Worm (Caenorhabditis elegans): ENCODE data around the gene madf-9.
A peak's percentile ranks its signal among the peaks of the same experiment; 100 is the strongest.

madf-9 gene

DNA sequence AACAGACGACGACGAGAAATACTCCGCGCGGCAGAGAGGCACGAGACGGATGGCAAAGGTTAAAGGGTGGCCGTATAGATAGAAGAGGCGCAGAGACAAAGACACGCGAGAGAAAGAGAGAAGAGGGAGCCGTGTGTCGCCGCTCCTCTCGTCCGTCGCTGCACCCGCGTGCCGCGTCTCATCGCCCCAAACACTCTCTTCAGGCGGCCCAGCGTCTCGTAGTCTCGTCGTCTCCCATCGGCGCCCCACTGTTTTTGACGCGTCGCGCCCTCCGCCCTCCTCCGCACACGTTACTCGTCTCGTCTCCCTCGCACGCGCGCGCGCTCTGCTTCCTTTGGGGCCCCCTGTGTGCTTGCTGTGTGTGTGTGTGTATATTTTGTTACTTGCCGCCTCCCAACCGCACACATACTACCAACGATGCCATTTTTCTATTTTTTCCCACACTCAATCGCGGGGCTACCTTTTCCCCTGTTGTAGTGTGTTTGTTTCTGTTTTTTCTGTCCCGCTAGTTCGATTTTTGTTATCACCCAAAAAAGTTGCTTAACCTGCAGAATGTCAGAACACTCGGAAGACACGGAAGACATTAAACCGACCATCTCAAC, at the start of gene madf-9:
Gene madf-9 (plus strand): TSS at position 552 of the 602 bp plus-strand sequence.
- TF ChIP-seq egl-5 (tag; optimal IDR thresholded peaks at IDR 0.05) (no peak), ceh-9 (tag; optimal IDR thresholded peaks at IDR 0.05) (no peak), daf-12 (tag; optimal IDR thresholded peaks at IDR 0.05) (no peak), ztf-11 (tag; optimal IDR thresholded peaks at IDR 0.05) (no peak), nhr-237 (tag; optimal IDR thresholded peaks at IDR 0.05) (no peak), nhr-25 (tag; optimal IDR thresholded peaks at IDR 0.05) (peak; percentile 35), ztf-4 (tag; optimal IDR thresholded peaks at IDR 0.05) (no peak), nhr-77 (tag; optimal IDR thresholded peaks at IDR 0.05) (no peak), unc-39 (tag; optimal IDR thresholded peaks at IDR 0.05) (no peak), hmg-11 (tag; optimal IDR thresholded peaks at IDR 0.05) (peak; percentile 99), ZK546.5 (tag; optimal IDR thresholded peaks at IDR 0.05) (no peak), sea-2 (GFP tag; optimal IDR thresholded peaks at IDR 0.05) (no peak), snpc-4 (tag; optimal IDR thresholded peaks at IDR 0.05) (peak; percentile 68), fkh-2 (tag; optimal IDR thresholded peaks at IDR 0.05) (no peak), lin-39 (tag; optimal IDR thresholded peaks at IDR 0.05) (peak; percentile 64), aly-2 (tag; optimal IDR thresholded peaks at IDR 0.05) (no peak), nhr-11 (tag; optimal IDR thresholded peaks at IDR 0.05) (no peak), pqm-1 (tag; optimal IDR thresholded peaks at IDR 0.05) (no peak), tbx-2 (tag; optimal IDR thresholded peaks at IDR 0.05) (peak; percentile 58), fos-1 (tag; optimal IDR thresholded peaks at IDR 0.05) (no peak), pha-4 (tag; optimal IDR thresholded peaks at IDR 0.05) (peak; percentile 49), unc-62 (GFP tag; optimal IDR thresholded peaks at IDR 0.05) (no peak), egl-27 (tag; optimal IDR thresholded peaks at IDR 0.05) (no peak), mml-1 (tag; optimal IDR thresholded peaks at IDR 0.05) (no peak), zag-1 (tag; optimal IDR thresholded peaks at IDR 0.05) (no peak), lsy-12 (tag; optimal IDR thresholded peaks at IDR 0.05) (peak; percentile 66), elt-2 (tag; optimal IDR thresholded peaks at IDR 0.05) (peak; percentile 43), ama-1 (optimal IDR thresholded peaks at IDR 0.05) (no peak), fkh-10 (GFP tag; optimal IDR thresholded peaks at IDR 0.05) (no peak), elt-1 (tag; optimal IDR thresholded peaks at IDR 0.05) (no peak), eor-1 (tag; optimal IDR thresholded peaks at IDR 0.05) (no peak), mdl-1 (tag; optimal IDR thresholded peaks at IDR 0.05) (peak; percentile 65), jun-1 (tag; optimal IDR thresholded peaks at IDR 0.05) (peak; percentile 56), nhr-43 (tag; optimal IDR thresholded peaks at IDR 0.05; ENCODE audit: poor library complexity, severe bottlenecking) (peak; percentile 73), ceh-16 (tag; optimal IDR thresholded peaks at IDR 0.05) (no peak), nhr-23 (tag; optimal IDR thresholded peaks at IDR 0.05) (peak; percentile 28), lin-15B (tag; optimal IDR thresholded peaks at IDR 0.05) (peak; percentile 16), nfya-1 (tag; optimal IDR thresholded peaks at IDR 0.05; ENCODE audit: insufficient read depth) (peak; percentile 79), nhr-67 (tag; optimal IDR thresholded peaks at IDR 0.05) (no peak), ceh-28 (tag; optimal IDR thresholded peaks at IDR 0.05) (no peak), nhr-12 (tag; optimal IDR thresholded peaks at IDR 0.05) (no peak), nhr-28 (tag; optimal IDR thresholded peaks at IDR 0.05) (no peak), nhr-76 (tag; optimal IDR thresholded peaks at IDR 0.05) (no peak), skn-1 (tag; optimal IDR thresholded peaks at IDR 0.05) (no peak), R02D3.7 (tag; optimal IDR thresholded peaks at IDR 0.05) (peak; percentile 2), ceh-82 (tag; optimal IDR thresholded peaks at IDR 0.05) (no peak), elt-3 (tag; optimal IDR thresholded peaks at IDR 0.05) (no peak)
